Fruit fly (Drosophila melanogaster): ENCODE data around the gene eIF4H1.

eIF4H1 gene

dm6 chrX:16448252-16449191 lies at the start of gene eIF4H1, which contains the start of gene CG34015 (continued):
- TF ChIP-seq net (GFP tag; optimal IDR thresholded peaks at IDR 0.05) (peak; percentile 61), Blimp-1 (GFP tag; optimal IDR thresholded peaks at IDR 0.05) (no peak), CG6854 (GFP tag; optimal IDR thresholded peaks at IDR 0.05) (peak; percentile 80), pdm3 (GFP tag; optimal IDR thresholded peaks at IDR 0.05) (no peak), Ets96B (tag; optimal IDR thresholded peaks at IDR 0.05) (no peak), CG11902 (GFP tag; optimal IDR thresholded peaks at IDR 0.05) (no peak), svp (GFP tag) (peak; percentile 84), Hr39 (GFP tag; optimal IDR thresholded peaks at IDR 0.05) (no peak), Eip75B (GFP tag; optimal IDR thresholded peaks at IDR 0.05) (peak; percentile 28), CG31627 (GFP tag; optimal IDR thresholded peaks at IDR 0.05) (no peak)

dm6 chrX:16403811-16404420 lies 44.5 kb upstream of the eIF4H1 start:
- peak; percentile 41 for TF ChIP-seq CG16779 (tag; optimal IDR thresholded peaks at IDR 0.05)
- no peak for TF ChIP-seq Hr39 (GFP tag; optimal IDR thresholded peaks at IDR 0.05)
- no peak for TF ChIP-seq ss (GFP tag; optimal IDR thresholded peaks at IDR 0.05)
- TF ChIP-seq Lpt (GFP tag; optimal IDR thresholded peaks at IDR 0.05): peak; percentile 62
- peak; percentile 64 for TF ChIP-seq CG34406 (GFP tag; optimal IDR thresholded peaks at IDR 0.05)
- peak; percentile 66 for TF ChIP-seq CG8632 (GFP tag; optimal IDR thresholded peaks at IDR 0.05)
- TF ChIP-seq Hr38 (GFP tag; optimal IDR thresholded peaks at IDR 0.05): no peak
- no peak for TF ChIP-seq Smox (GFP tag; optimal IDR thresholded peaks at IDR 0.05)
- TF ChIP-seq fd59A (GFP tag; optimal IDR thresholded peaks at IDR 0.05): no peak
- TF ChIP-seq cyc (GFP tag; optimal IDR thresholded peaks at IDR 0.05): peak; percentile 48
- TF ChIP-seq CG8319 (GFP tag; optimal IDR thresholded peaks at IDR 0.05): peak; percentile 31
- peak; percentile 35 for TF ChIP-seq Sox15 (GFP tag; optimal IDR thresholded peaks at IDR 0.05)
- TF ChIP-seq Blimp-1 (GFP tag; optimal IDR thresholded peaks at IDR 0.05): no peak
- no peak for TF ChIP-seq CG6854 (GFP tag; optimal IDR thresholded peaks at IDR 0.05)
- TF ChIP-seq CG6792 (GFP tag; optimal IDR thresholded peaks at IDR 0.05): peak; percentile 68
- TF ChIP-seq CG9139 (GFP tag; optimal IDR thresholded peaks at IDR 0.05): no peak
- TF ChIP-seq Sox102F (GFP tag; optimal IDR thresholded peaks at IDR 0.05): peak; percentile 49
- TF ChIP-seq CG31627 (GFP tag; optimal IDR thresholded peaks at IDR 0.05): peak; percentile 46
- TF ChIP-seq CG8119 (GFP tag; IDR thresholded peaks at IDR 0.05): peak; percentile 84
- peak; percentile 82 for TF ChIP-seq CG6163 (GFP tag; IDR thresholded peaks at IDR 0.05)
- peak; percentile 18 for TF ChIP-seq CG11902 (GFP tag; optimal IDR thresholded peaks at IDR 0.05)
- peak; percentile 38 for TF ChIP-seq dac (GFP tag; optimal IDR thresholded peaks at IDR 0.05)
- no peak for TF ChIP-seq CG6808 (GFP tag; optimal IDR thresholded peaks at IDR 0.05)
- no peak for TF ChIP-seq Eip75B (GFP tag; optimal IDR thresholded peaks at IDR 0.05)
- peak; percentile 73 for TF ChIP-seq net (GFP tag; optimal IDR thresholded peaks at IDR 0.05)
- TF ChIP-seq CG15336 (GFP tag; IDR thresholded peaks at IDR 0.05): peak; percentile 90
- no peak for TF ChIP-seq Sox14 (GFP tag; optimal IDR thresholded peaks at IDR 0.05)
- TF ChIP-seq Hr4 (GFP tag; optimal IDR thresholded peaks at IDR 0.05): peak; percentile 83
- TF ChIP-seq CG4318 (GFP tag; optimal IDR thresholded peaks at IDR 0.05): peak; percentile 38
- TF ChIP-seq CG7368 (GFP tag; optimal IDR thresholded peaks at IDR 0.05): peak; percentile 41
- TF ChIP-seq achi (GFP tag; optimal IDR thresholded peaks at IDR 0.05): no peak
- TF ChIP-seq Met (GFP tag; optimal IDR thresholded peaks at IDR 0.05): no peak
- TF ChIP-seq vri (GFP tag; optimal IDR thresholded peaks at IDR 0.05): peak; percentile 90
- no peak for TF ChIP-seq CG10669 (GFP tag; optimal IDR thresholded peaks at IDR 0.05)
- TF ChIP-seq CG11294 (GFP tag; IDR thresholded peaks at IDR 0.05): peak; percentile 79
- TF ChIP-seq CG3032 (tag; optimal IDR thresholded peaks at IDR 0.05): no peak
- no peak for TF ChIP-seq salr (GFP tag; optimal IDR thresholded peaks at IDR 0.05)
- no peak for TF ChIP-seq fkh (GFP tag; optimal IDR thresholded peaks at IDR 0.05)
- no peak for TF ChIP-seq acj6 (GFP tag; optimal IDR thresholded peaks at IDR 0.05)
- TF ChIP-seq Eip93F (GFP tag; optimal IDR thresholded peaks at IDR 0.05): peak; percentile 45
- peak; percentile 53 for TF ChIP-seq CG10631 (GFP tag; optimal IDR thresholded peaks at IDR 0.05)
- TF ChIP-seq svp (GFP tag): peak; percentile 86
- TF ChIP-seq CG32006 (GFP tag; optimal IDR thresholded peaks at IDR 0.05): peak; percentile 79
- peak; percentile 92 for TF ChIP-seq Eip78C (GFP tag)

Measured in whole organism, prepupa.